Worm (Caenorhabditis elegans): Measurements from ENCODE around the gene npr-24.

The npr-24 gene

ce11 chrX:17475974-17476373, 10.7 kb downstream of the npr-24 start (continued):
- TF ChIP-seq lin-35 (GFP tag; optimal IDR thresholded peaks at IDR 0.05): peak in 1 of 2 experiments; percentile 30
- TF ChIP-seq tlp-1 (tag; optimal IDR thresholded peaks at IDR 0.05): no peak
- peak; percentile 3 for TF ChIP-seq mep-1 (tag; optimal IDR thresholded peaks at IDR 0.05)
- TF ChIP-seq hlh-4 (tag; optimal IDR thresholded peaks at IDR 0.05): no peak
- TF ChIP-seq lin-14 (GFP tag; optimal IDR thresholded peaks at IDR 0.05): peak; percentile 35
- no peak for TF ChIP-seq ces-1 (GFP tag; optimal IDR thresholded peaks at IDR 0.05)
- TF ChIP-seq isw-1 (GFP tag; IDR thresholded peaks at IDR 0.05): no peak
- no peak for TF ChIP-seq nhr-76 (tag; optimal IDR thresholded peaks at IDR 0.05)
- TF ChIP-seq jun-1 (tag; optimal IDR thresholded peaks at IDR 0.05): no peak
- no peak for TF ChIP-seq sox-4 (tag; optimal IDR thresholded peaks at IDR 0.05)
- TF ChIP-seq C04F5.9 (tag; optimal IDR thresholded peaks at IDR 0.05): no peak

ce11 chrX:17474521-17475170, 12.0 kb downstream of the npr-24 start, which contains the start of gene tps-1:
Gene tps-1 (minus strand): TSS chrX:17474534.
- TF ChIP-seq jun-1 (tag; optimal IDR thresholded peaks at IDR 0.05) (no peak), lin-14 (GFP tag; optimal IDR thresholded peaks at IDR 0.05) (peak; percentile 58), unc-130 (tag; optimal IDR thresholded peaks at IDR 0.05) (no peak), mdl-1 (tag; optimal IDR thresholded peaks at IDR 0.05) (peak in 1 of 2 experiments; percentile 17), nhr-11 (tag; optimal IDR thresholded peaks at IDR 0.05) (no peak), skn-1 (tag; optimal IDR thresholded peaks at IDR 0.05) (peak; percentile 1), nhr-85 (tag) (peak; percentile 89), ets-5 (GFP tag; IDR thresholded peaks at IDR 0.05) (no peak), nhr-47 (tag; optimal IDR thresholded peaks at IDR 0.05) (peak; percentile 19), nhr-20 (tag; optimal IDR thresholded peaks at IDR 0.05) (peak; percentile 51), lin-35 (GFP tag; optimal IDR thresholded peaks at IDR 0.05) (peak; percentile 9 to 16), blmp-1 (tag; optimal IDR thresholded peaks at IDR 0.05) (peak; percentile 3), sptf-1 (tag; optimal IDR thresholded peaks at IDR 0.05) (no peak), ceh-82 (tag; optimal IDR thresholded peaks at IDR 0.05) (peak in 1 of 3 experiments; percentile 16), ztf-4 (tag; optimal IDR thresholded peaks at IDR 0.05) (no peak), mep-1 (tag; optimal IDR thresholded peaks at IDR 0.05) (peak; percentile 12), nhr-90 (tag; optimal IDR thresholded peaks at IDR 0.05; ENCODE audit: poor library complexity) (no peak), nhr-19 (GFP tag; conservative IDR thresholded peaks at IDR 0.05) (peak; percentile 19; the same call in 1 of the 2 replicates), pax-3 (tag; optimal IDR thresholded peaks at IDR 0.05) (no peak), aly-2 (tag; optimal IDR thresholded peaks at IDR 0.05) (no peak), isw-1 (GFP tag; IDR thresholded peaks at IDR 0.05) (no peak), ceh-63 (GFP tag; optimal IDR thresholded peaks at IDR 0.05) (no peak), pqm-1 (tag; optimal IDR thresholded peaks at IDR 0.05) (no peak), nhr-71 (tag; optimal IDR thresholded peaks at IDR 0.05) (peak; percentile 61), hlh-17 (GFP tag; optimal IDR thresholded peaks at IDR 0.05; ENCODE audit: borderline replicate concordance) (no peak), snu-23 (GFP tag; optimal IDR thresholded peaks at IDR 0.05) (peak; percentile 58), swsn-7 (tag; optimal IDR thresholded peaks at IDR 0.05) (peak; percentile 5), dsc-1 (tag; optimal IDR thresholded peaks at IDR 0.05) (peak; percentile 67), fkh-10 (GFP tag; optimal IDR thresholded peaks at IDR 0.05) (no peak), ztf-11 (tag; optimal IDR thresholded peaks at IDR 0.05) (no peak), Y116A8C.19 (tag; optimal IDR thresholded peaks at IDR 0.05; ENCODE audit: borderline replicate concordance) (no peak), grh-1 (GFP tag; IDR thresholded peaks at IDR 0.05) (peak; percentile 87), nhr-237 (tag; optimal IDR thresholded peaks at IDR 0.05) (no peak), lin-15B (tag; optimal IDR thresholded peaks at IDR 0.05) (no peak), zag-1 (tag; optimal IDR thresholded peaks at IDR 0.05) (no peak), lin-39 (tag; optimal IDR thresholded peaks at IDR 0.05) (no peak), elt-3 (tag; optimal IDR thresholded peaks at IDR 0.05) (peak in 4 of 6 experiments; percentile 5 to 86 (median 46)), xbp-1 (tag; optimal IDR thresholded peaks at IDR 0.05) (no peak), rnt-1 (tag; optimal IDR thresholded peaks at IDR 0.05) (peak; percentile 25), unc-98 (GFP tag; IDR thresholded peaks at IDR 0.05) (no peak)

Data from whole organism, L1 larva.